Worm (Caenorhabditis elegans) whole organism, late embryonic: ENCODE results near the gene F14H8.2.
A peak's percentile ranks its signal among the peaks of the same experiment; 100 is the strongest.

Experiments used
- F13H6.1 ChIP-seq: sonication (generic microtip); optimal IDR thresholded peaks from 2 replicates; lab custom pipeline; 2016; ENCODE audit warnings: missing genetic modification characterization, missing compliant biosample characterization
- K02D7.2 ChIP-seq: sonication (generic microtip); optimal IDR thresholded peaks from 2 replicates; lab custom pipeline; 2017; ENCODE audit warnings: mild to moderate bottlenecking, missing genetic modification characterization, missing compliant biosample characterization
- ahr-1 ChIP-seq: sonication (generic microtip); optimal IDR thresholded peaks from 2 replicates; lab custom pipeline; 2016; ENCODE audit warnings: missing genetic modification characterization, missing compliant biosample characterization
- ama-1 ChIP-seq: fragments of 150-350 bp; optimal IDR thresholded peaks from 2 replicates; lab custom pipeline; 2014
- ceh-19 ChIP-seq: fragments of 200-800 bp; sonication (Bioruptor generic); optimal IDR thresholded peaks from 2 replicates; lab custom pipeline; 2018; ENCODE audit warnings: mild to moderate bottlenecking, missing genetic modification characterization, missing compliant biosample characterization
- ceh-2 ChIP-seq: sonication (generic microtip); optimal IDR thresholded peaks from 2 replicates; lab custom pipeline; 2016; ENCODE audit warnings: missing genotype, missing genetic modification characterization, missing compliant biosample characterization
- ceh-22 ChIP-seq: sonication (generic microtip); optimal IDR thresholded peaks from 2 replicates; lab custom pipeline; 2017; ENCODE audit warnings: missing biosample characterization, missing genetic modification characterization
- ceh-31 ChIP-seq: sonication (generic microtip); optimal IDR thresholded peaks from 2 replicates; lab custom pipeline; 2016; ENCODE audit warnings: missing genetic modification characterization, missing compliant biosample characterization
- ceh-34 ChIP-seq: sonication (generic microtip); optimal IDR thresholded peaks from 2 replicates; lab custom pipeline; 2016; ENCODE audit warnings: mild to moderate bottlenecking, missing genetic modification characterization, missing compliant biosample characterization
- ceh-48 ChIP-seq: sonication (generic microtip); optimal IDR thresholded peaks from 2 replicates; lab custom pipeline; 2016; ENCODE audit warnings: missing genetic modification characterization, inconsistent platforms, missing compliant biosample characterization
- dmd-4 ChIP-seq: sonication (generic microtip); optimal IDR thresholded peaks from 2 replicates; lab custom pipeline; 2016; ENCODE audit warnings: borderline replicate concordance, missing genetic modification characterization, missing compliant biosample characterization
- ets-4 ChIP-seq: sonication (generic microtip); optimal IDR thresholded peaks from 2 replicates; lab custom pipeline; 2016; ENCODE audit warnings: missing genetic modification characterization, missing compliant biosample characterization
- fax-1 ChIP-seq: sonication (generic microtip); optimal IDR thresholded peaks from 2 replicates; lab custom pipeline; 2016; ENCODE audit warnings: missing genotype, missing genetic modification characterization, missing compliant biosample characterization
- fkh-10 ChIP-seq: fragments of 150-350 bp; optimal IDR thresholded peaks from 2 replicates; lab custom pipeline; 2014; ENCODE audit warnings: missing biosample characterization, missing genetic modification reagents, missing genetic modification characterization
- fkh-6 ChIP-seq: sonication (generic microtip); optimal IDR thresholded peaks from 2 replicates; lab custom pipeline; 2016; ENCODE audit warnings: missing genetic modification characterization, missing compliant biosample characterization
- hlh-15 ChIP-seq: sonication (generic microtip); optimal IDR thresholded peaks from 2 replicates; lab custom pipeline; 2016; ENCODE audit warnings: missing genetic modification characterization, missing compliant biosample characterization
- hlh-6 ChIP-seq: sonication (generic microtip); optimal IDR thresholded peaks from 2 replicates; lab custom pipeline; 2016; ENCODE audit warnings: missing genotype, missing genetic modification characterization, missing compliant biosample characterization
- hlh-8 ChIP-seq: sonication (generic microtip); optimal IDR thresholded peaks from 2 replicates; lab custom pipeline; 2016; ENCODE audit warnings: missing genotype, missing genetic modification characterization, missing compliant biosample characterization
- lim-6 ChIP-seq: sonication (generic microtip); optimal IDR thresholded peaks from 2 replicates; lab custom pipeline; 2016; ENCODE audit warnings: missing genetic modification characterization, missing compliant biosample characterization
- madf-2 ChIP-seq: sonication (generic microtip); optimal IDR thresholded peaks from 2 replicates; lab custom pipeline; 2017; ENCODE audit warnings: missing genetic modification characterization, missing compliant biosample characterization
- mec-3 ChIP-seq: sonication (generic microtip); optimal IDR thresholded peaks from 2 replicates; lab custom pipeline; 2016; ENCODE audit warnings: borderline replicate concordance, missing genetic modification characterization, missing compliant biosample characterization
- nhr-232 ChIP-seq: sonication (generic microtip); optimal IDR thresholded peaks from 2 replicates; lab custom pipeline; 2016; ENCODE audit warnings: missing genetic modification characterization, missing compliant biosample characterization
- odd-2 ChIP-seq: sonication (generic microtip); optimal IDR thresholded peaks from 2 replicates; lab custom pipeline; 2017; ENCODE audit warnings: antibody characterized with exemption, mild to moderate bottlenecking, missing genetic modification characterization, missing compliant biosample characterization
- pag-3 ChIP-seq: sonication (generic microtip); optimal IDR thresholded peaks from 2 replicates; lab custom pipeline; 2016; ENCODE audit warnings: missing compliant biosample characterization, missing genetic modification characterization, borderline replicate concordance
- pax-1 ChIP-seq: fragments of 150-350 bp; optimal IDR thresholded peaks from 2 replicates; lab custom pipeline; 2014; ENCODE audit warnings: missing biosample characterization, missing genetic modification characterization
- pqm-1 ChIP-seq: sonication (generic microtip); optimal IDR thresholded peaks from 2 replicates; lab custom pipeline; 2016; ENCODE audit warnings: missing genetic modification characterization, missing compliant biosample characterization
- ref-2 ChIP-seq: sonication (generic microtip); optimal IDR thresholded peaks from 2 replicates; lab custom pipeline; 2016; ENCODE audit warnings: missing genetic modification characterization, missing compliant biosample characterization
- rnt-1 ChIP-seq: sonication (generic microtip); optimal IDR thresholded peaks from 2 replicates; lab custom pipeline; 2016; ENCODE audit warnings: missing genetic modification characterization, missing compliant biosample characterization
- sdc-2 ChIP-seq: sonication (generic microtip); optimal IDR thresholded peaks from 2 replicates; lab custom pipeline; 2016; ENCODE audit warnings: missing genotype, missing genetic modification characterization, missing compliant biosample characterization
- tbx-2 ChIP-seq: sonication (generic microtip); optimal IDR thresholded peaks from 2 replicates; lab custom pipeline; 2016; ENCODE audit warnings: missing genetic modification characterization, missing compliant biosample characterization
- ttx-3 ChIP-seq: sonication (generic microtip); optimal IDR thresholded peaks from 2 replicates; lab custom pipeline; 2016; ENCODE audit warnings: missing genetic modification reagents, missing genetic modification characterization, missing compliant biosample characterization
- unc-3 ChIP-seq, 2 experiments: fragments of 200-800 bp in 1 of 2; sonication (Bioruptor generic) in 1 of 2; sonication (generic microtip) in 1 of 2; conservative IDR thresholded peaks in 1 of 2; optimal IDR thresholded peaks in 1 of 2; 2 replicates each; pipeline versions ENCODE4 v1.3.6 to Lab custom; 2016 to 2022; ENCODE audit warnings: missing compliant biosample characterization in 2 of 2, missing genetic modification characterization in 2 of 2, missing genetic modification reagents in 1 of 2
- unc-42 ChIP-seq: sonication (generic microtip); optimal IDR thresholded peaks from 2 replicates; lab custom pipeline; 2016; ENCODE audit warnings: missing genotype, missing genetic modification characterization, missing compliant biosample characterization
- unc-55 ChIP-seq: sonication (generic microtip); optimal IDR thresholded peaks from 2 replicates; lab custom pipeline; 2017; ENCODE audit warnings: missing biosample characterization, missing genetic modification reagents, missing genetic modification characterization

The F14H8.2 gene

DNA sequence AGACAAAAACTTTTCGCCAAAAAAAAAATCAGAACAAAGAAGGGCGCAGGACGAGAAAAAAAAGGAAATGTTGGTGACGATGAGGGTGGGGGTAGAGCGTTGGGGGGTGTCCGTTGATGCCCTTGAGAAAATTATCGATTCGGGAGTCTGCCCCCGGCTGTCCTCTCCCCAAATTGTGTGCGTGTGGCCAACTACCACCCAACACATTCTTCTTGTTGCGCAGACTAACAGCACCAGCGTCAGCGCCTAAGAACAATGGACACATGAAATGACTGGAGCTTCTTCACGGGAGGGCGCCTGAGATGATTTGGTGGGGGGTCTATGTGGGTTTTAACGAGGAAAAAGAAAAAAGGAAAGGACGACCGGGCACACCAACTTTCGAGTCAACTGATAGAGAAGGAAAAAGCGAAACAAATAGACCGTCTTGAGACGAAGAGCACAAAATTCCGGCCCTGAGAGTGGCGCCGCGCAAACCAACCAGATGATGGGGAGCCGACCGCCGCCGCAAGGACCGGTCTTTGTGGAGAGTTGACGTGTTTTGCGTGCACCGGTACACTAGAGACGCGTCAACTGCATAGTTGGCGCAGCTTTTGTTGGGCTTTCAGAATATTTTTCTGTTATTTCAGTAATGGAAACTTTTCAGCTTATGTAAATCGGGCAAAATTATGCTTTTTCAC, 45.1 kb upstream of the F14H8.2 start, which contains the start of gene C25D7.9:
Gene C25D7.9 (plus strand): TSS at position 68 of the 677 bp plus-strand sequence.
- peak; percentile 47 for TF ChIP-seq unc-42 (tag; lab: Kevin White, UChicago)
- TF ChIP-seq ref-2 (tag; lab: Kevin White, UChicago) = peak; percentile 22
- no peak for TF ChIP-seq ama-1 (lab: Kevin White, UChicago)
- TF ChIP-seq ceh-48 (tag; lab: Kevin White, UChicago) = peak; percentile 90
- peak; percentile 65 for TF ChIP-seq ceh-31 (tag; lab: Kevin White, UChicago)
- TF ChIP-seq hlh-6 (tag; lab: Kevin White, UChicago) = peak; percentile 16
- peak; percentile 40 for TF ChIP-seq tbx-2 (tag; lab: Kevin White, UChicago)
- TF ChIP-seq unc-3 (GFP tag; conservative IDR thresholded peaks at IDR 0.05; lab: Robert Waterston, UW) = no peak
- no peak for TF ChIP-seq unc-3 (tag; optimal IDR thresholded peaks at IDR 0.05; lab: Kevin White, UChicago)
- peak; percentile 46 for TF ChIP-seq ceh-19 (GFP tag; lab: Kevin White, UChicago)
- TF ChIP-seq ceh-22 (tag; lab: Kevin White, UChicago) = no peak
- TF ChIP-seq ceh-2 (tag; lab: Kevin White, UChicago) = no peak
- peak; percentile 32 for TF ChIP-seq ceh-34 (tag; lab: Kevin White, UChicago)
- TF ChIP-seq sdc-2 (tag; lab: Kevin White, UChicago) = peak; percentile 20
- TF ChIP-seq ets-4 = peak; percentile 61

DNA sequence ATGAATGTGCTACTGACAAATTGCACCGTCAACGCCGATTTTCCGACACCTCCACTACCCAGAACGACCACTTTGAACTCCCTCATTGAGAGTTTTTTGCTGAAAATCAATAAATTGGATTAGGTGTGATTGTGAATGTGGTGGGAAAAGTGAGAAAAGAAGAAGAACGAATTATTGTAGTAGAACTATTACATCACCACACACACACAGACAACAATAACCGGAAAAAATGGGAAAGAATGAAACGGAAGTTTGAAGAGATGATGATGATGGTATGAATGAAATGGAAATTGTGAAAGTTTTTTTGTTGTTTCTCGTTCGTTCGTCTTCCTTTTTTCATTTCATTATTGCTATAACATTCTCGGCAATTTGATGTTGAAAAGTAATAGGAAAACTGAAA, 43.9 kb upstream of the F14H8.2 start, which contains the start of gene rap-2:
Gene rap-2 (minus strand): TSS at position 101 of the 400 bp plus-strand sequence.
- no peak for TF ChIP-seq unc-42 (tag; lab: Kevin White, UChicago)
- TF ChIP-seq fkh-6 = no peak
- TF ChIP-seq rnt-1 (tag; lab: Kevin White, UChicago) = no peak
- no peak for TF ChIP-seq dmd-4 (tag; lab: Kevin White, UChicago)
- no peak for TF ChIP-seq pax-1
- TF ChIP-seq K02D7.2 = no peak
- no peak for TF ChIP-seq ceh-2 (tag; lab: Kevin White, UChicago)
- TF ChIP-seq pqm-1 = no peak
- no peak for TF ChIP-seq odd-2 (tag; lab: Kevin White, UChicago)
- no peak for TF ChIP-seq hlh-8 (tag; lab: Kevin White, UChicago)
- no peak for TF ChIP-seq pag-3 (tag; lab: Kevin White, UChicago)
- no peak for TF ChIP-seq unc-55 (GFP tag; lab: Kevin White, UChicago)
- TF ChIP-seq ceh-19 (GFP tag; lab: Kevin White, UChicago) = no peak

DNA sequence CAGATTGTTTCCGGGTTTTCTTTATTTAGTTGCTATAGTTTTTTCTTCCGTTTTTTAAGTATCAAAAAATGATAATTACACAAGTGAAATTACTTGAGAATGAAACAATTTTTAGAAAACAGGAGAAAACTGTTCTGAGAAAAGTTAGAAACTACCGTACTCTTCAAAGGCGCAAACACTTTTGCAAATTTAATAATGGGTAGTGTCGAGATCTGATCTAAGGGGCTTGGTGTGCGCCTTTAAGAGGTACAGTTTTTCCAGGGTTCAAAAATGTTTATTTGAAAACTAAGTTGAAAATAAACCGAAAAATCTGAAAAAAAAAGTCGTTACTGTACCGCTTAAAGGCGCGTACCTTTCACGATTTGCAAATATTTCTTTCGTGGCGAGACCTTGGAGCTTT, 40.5 kb upstream of the F14H8.2 start:
- no peak for TF ChIP-seq ceh-22 (tag; lab: Kevin White, UChicago)
- TF ChIP-seq, all 69 proteins: peak for 0

DNA sequence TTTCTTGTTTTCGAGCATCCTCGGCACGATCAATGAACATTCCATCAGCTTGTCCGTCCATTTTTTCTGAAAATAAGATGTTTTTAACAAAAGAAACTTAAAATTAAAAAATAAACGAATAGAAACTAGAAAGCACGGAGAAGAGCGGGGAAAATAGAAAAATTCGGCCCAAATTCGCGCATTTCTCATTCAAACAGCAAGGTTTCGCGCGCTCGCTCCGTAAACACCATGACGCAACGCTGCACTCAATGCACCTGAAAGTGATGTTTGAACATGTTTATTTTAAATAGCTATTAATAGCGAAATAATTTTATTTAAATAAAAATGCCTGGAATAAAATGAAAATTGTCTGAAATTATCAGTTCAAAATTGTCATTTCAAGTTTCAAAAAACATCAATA, 39.4 kb upstream of the F14H8.2 start, which contains the start of the genes mcm-3 and C25D7.15:
Gene mcm-3 (minus strand): TSS at position 66 of the 400 bp plus-strand sequence.
Gene C25D7.15 (plus strand): TSS at position 275 of the 400 bp plus-strand sequence.
- TF ChIP-seq fax-1 (no peak), lim-6 (tag; lab: Kevin White, UChicago) (no peak), nhr-232 (tag; lab: Kevin White, UChicago) (no peak), ttx-3 (tag; lab: Kevin White, UChicago) (no peak), ceh-34 (tag; lab: Kevin White, UChicago) (no peak), madf-2 (tag; lab: Kevin White, UChicago) (no peak), ahr-1 (no peak), pag-3 (tag; lab: Kevin White, UChicago) (no peak), mec-3 (tag; lab: Kevin White, UChicago) (no peak), hlh-15 (tag; lab: Kevin White, UChicago) (no peak)
- TF ChIP-seq, all 69 proteins: peak for 0

DNA sequence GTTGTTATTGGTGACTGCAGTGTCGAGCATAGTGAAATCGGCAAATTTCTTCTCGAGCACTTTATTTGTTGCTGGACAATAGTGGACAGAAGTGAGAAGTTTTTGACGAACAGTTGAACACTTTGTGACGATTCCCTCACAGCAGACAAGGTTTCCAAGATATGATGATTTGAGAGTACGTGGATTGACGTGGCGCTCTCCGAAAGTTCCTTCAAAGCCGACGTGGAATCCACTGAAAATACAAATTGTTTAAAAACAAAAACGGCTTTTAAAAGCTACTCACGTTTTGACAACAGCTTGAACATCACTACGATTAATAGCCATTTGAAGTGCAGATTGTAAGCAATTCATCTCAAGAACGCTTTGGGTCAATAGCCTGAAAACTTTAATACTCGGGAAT, 38.8 kb upstream of the F14H8.2 start:
- TF ChIP-seq tbx-2 (tag; lab: Kevin White, UChicago) (no peak), F13H6.1 (tag; lab: Kevin White, UChicago) (no peak), fkh-10 (GFP tag; lab: Kevin White, UChicago) (no peak)
- TF ChIP-seq, all 69 proteins: peak for 0
